Worm (Caenorhabditis elegans) whole organism, L4 larva: ENCODE measurements around the gene C17G1.2.

Experiments
- F10B5.3 ChIP-seq: sonication (generic microtip); optimal IDR thresholded peaks from 2 replicates; lab custom pipeline; 2016; ENCODE audit warnings: mild to moderate bottlenecking, missing genetic modification characterization, missing compliant biosample characterization
- F49E8.2 ChIP-seq: sonication (generic microtip); optimal IDR thresholded peaks from 2 replicates; lab custom pipeline; 2016; ENCODE audit warnings: missing compliant biosample characterization, mild to moderate bottlenecking, missing genetic modification characterization, borderline replicate concordance
- Y105C5A.15 ChIP-seq: fragments of 200-800 bp; sonication (Bioruptor generic); IDR thresholded peaks from 2 replicates; pipeline ENCODE4 v1.3.6; 2022; ENCODE audit warnings: missing genetic modification characterization, missing compliant biosample characterization
- Y48G9A.11 ChIP-seq: fragments of 200-800 bp; sonication (Bioruptor generic); IDR thresholded peaks from 2 replicates; pipeline ENCODE4 v1.3.6; 2022; ENCODE audit warnings: missing genetic modification reagents, missing genetic modification characterization, missing compliant biosample characterization
- Y5F2A.4 ChIP-seq: fragments of 200-800 bp; sonication (Bioruptor generic); optimal IDR thresholded peaks from 2 replicates; lab custom pipeline; 2018; ENCODE audit warnings: mild to moderate bottlenecking, missing genetic modification characterization, missing compliant biosample characterization
- ZK337.2 ChIP-seq: fragments of 200-800 bp; sonication (Bioruptor generic); IDR thresholded peaks from 2 replicates; pipeline ENCODE4 v1.3.6; 2022; ENCODE audit warnings: missing genetic modification reagents, missing genetic modification characterization, missing compliant biosample characterization
- ZK546.5 ChIP-seq, 2 experiments: sonication (generic microtip); optimal IDR thresholded peaks; 2 replicates each; lab custom pipeline; 2017; ENCODE audit warnings: missing biosample characterization in 2 of 2, missing genetic modification characterization in 2 of 2
- ama-1 ChIP-seq: fragments of 150-350 bp; optimal IDR thresholded peaks from 2 replicates; lab custom pipeline; 2014; ENCODE audit warnings: inconsistent platforms, mixed read lengths
- ceh-20 ChIP-seq: fragments of 200-800 bp; sonication (Bioruptor generic); IDR thresholded peaks from 2 replicates; pipeline ENCODE4 v1.3.6; 2022; ENCODE audit warnings: missing genetic modification reagents, missing genetic modification characterization, missing compliant biosample characterization
- ceh-28 ChIP-seq: fragments of 150-350 bp; optimal IDR thresholded peaks from 2 replicates; lab custom pipeline; 2014; ENCODE audit warnings: missing biosample characterization, missing genetic modification reagents, missing genetic modification characterization
- ceh-62 ChIP-seq: sonication (generic microtip); optimal IDR thresholded peaks from 2 replicates; lab custom pipeline; 2017; ENCODE audit warnings: missing biosample characterization, missing genetic modification characterization
- ceh-82 ChIP-seq: sonication (generic microtip); optimal IDR thresholded peaks from 2 replicates; lab custom pipeline; 2017; ENCODE audit warnings: missing biosample characterization, missing genetic modification characterization
- cey-2 ChIP-seq: sonication (generic microtip); optimal IDR thresholded peaks from 3 replicates; lab custom pipeline; 2017; ENCODE audit warnings: missing genetic modification characterization, mild to moderate bottlenecking, missing compliant biosample characterization, antibody characterized with exemption, borderline replicate concordance; ENCODE audit not compliant: insufficient read depth
- ctbp-1 ChIP-seq: fragments of 200-800 bp; sonication (Bioruptor generic); IDR thresholded peaks from 2 replicates; pipeline ENCODE4 v1.3.6; 2022; ENCODE audit warnings: missing genetic modification reagents, missing genetic modification characterization, missing compliant biosample characterization
- daf-12 ChIP-seq: fragments of 150-350 bp; optimal IDR thresholded peaks from 2 replicates; lab custom pipeline; 2014; ENCODE audit warnings: missing biosample characterization, missing genetic modification reagents, missing genetic modification characterization
- daf-16 ChIP-seq, 3 experiments: sonication (generic microtip); optimal IDR thresholded peaks; 2 replicates each; lab custom pipeline; 2016 to 2017; ENCODE audit warnings: missing genetic modification characterization in 3 of 3, missing genetic modification reagents in 3 of 3, mild to moderate bottlenecking in 2 of 3, missing compliant biosample characterization in 2 of 3, missing biosample characterization in 1 of 3, moderate library complexity in 1 of 3
- daf-19 ChIP-seq: fragments of 200-800 bp; sonication (Bioruptor generic); conservative IDR thresholded peaks from 2 replicates; pipeline ENCODE4 v1.3.6; 2022; ENCODE audit warnings: missing genetic modification characterization, missing compliant biosample characterization
- daf-8 ChIP-seq: fragments of 200-800 bp; sonication (Bioruptor generic); IDR thresholded peaks from 2 replicates; pipeline ENCODE4 v1.3.6; 2022; ENCODE audit warnings: missing genetic modification characterization, missing compliant biosample characterization
- dmd-6 ChIP-seq: fragments of 200-800 bp; sonication (Bioruptor generic); IDR thresholded peaks from 2 replicates; pipeline ENCODE4 v1.3.6; 2022; ENCODE audit warnings: missing genetic modification reagents, missing genetic modification characterization, missing compliant biosample characterization
- dve-1 ChIP-seq: sonication (generic microtip); optimal IDR thresholded peaks from 2 replicates; lab custom pipeline; 2017; ENCODE audit warnings: antibody characterized with exemption, mild to moderate bottlenecking, missing genetic modification characterization, missing compliant biosample characterization; ENCODE audit not compliant: insufficient read depth
- egl-27 ChIP-seq: sonication (generic microtip); optimal IDR thresholded peaks from 3 replicates; lab custom pipeline; 2017; ENCODE audit warnings: missing biosample characterization, missing genetic modification reagents, missing genetic modification characterization
- egl-43 ChIP-seq: fragments of 200-800 bp; sonication (Bioruptor generic); IDR thresholded peaks from 2 replicates; pipeline ENCODE4 v1.3.6; 2022; ENCODE audit warnings: missing genetic modification reagents, missing genetic modification characterization, missing compliant biosample characterization
- gei-8 ChIP-seq: fragments of 200-800 bp; sonication (Bioruptor generic); optimal IDR thresholded peaks from 2 replicates; lab custom pipeline; 2018; ENCODE audit warnings: mild to moderate bottlenecking, missing genetic modification characterization, missing compliant biosample characterization
- hlh-30 ChIP-seq: sonication (generic microtip); optimal IDR thresholded peaks from 2 replicates; lab custom pipeline; 2017; ENCODE audit warnings: antibody characterized with exemption, mild to moderate bottlenecking, missing genetic modification characterization, missing compliant biosample characterization; ENCODE audit not compliant: insufficient read depth
- hmg-1.1 ChIP-seq: fragments of 200-800 bp; sonication (Bioruptor generic); IDR thresholded peaks from 2 replicates; pipeline ENCODE4 v1.3.6; 2022; ENCODE audit warnings: missing genetic modification reagents, missing genetic modification characterization, missing compliant biosample characterization
- jun-1 ChIP-seq: fragments of 150-350 bp; optimal IDR thresholded peaks from 2 replicates; lab custom pipeline; 2014; ENCODE audit warnings: missing biosample characterization, missing genetic modification reagents, missing genetic modification characterization
- lin-13 ChIP-seq: fragments of 150-350 bp; optimal IDR thresholded peaks from 2 replicates; lab custom pipeline; 2014; ENCODE audit warnings: missing biosample characterization, missing genetic modification reagents, missing genetic modification characterization
- lin-15B ChIP-seq: fragments of 150-350 bp; sonication (generic microtip); optimal IDR thresholded peaks from 3 replicates; lab custom pipeline; 2014; ENCODE audit warnings: missing biosample characterization, missing genetic modification characterization
- lsy-2 ChIP-seq, 2 experiments: fragments of 150-350 bp in 1 of 2; sonication (generic microtip) in 1 of 2; optimal IDR thresholded peaks; 2 replicates each; lab custom pipeline; 2014 to 2017; ENCODE audit warnings: missing biosample characterization in 2 of 2, missing genetic modification characterization in 2 of 2
- mep-1 ChIP-seq: fragments of 150-350 bp; sonication (generic microtip); optimal IDR thresholded peaks from 3 replicates; lab custom pipeline; 2014; ENCODE audit warnings: missing biosample characterization, missing genetic modification characterization
- mes-2 ChIP-seq: sonication (generic microtip); optimal IDR thresholded peaks from 2 replicates; lab custom pipeline; 2016; ENCODE audit warnings: missing genotype, mild to moderate bottlenecking, missing genetic modification characterization, missing compliant biosample characterization; ENCODE audit not compliant: poor library complexity, severe bottlenecking
- mxl-2 ChIP-seq: fragments of 200-800 bp; sonication (Bioruptor generic); conservative IDR thresholded peaks from 2 replicates; pipeline ENCODE4 v1.3.6; 2022; ENCODE audit warnings: missing genetic modification reagents, missing genetic modification characterization, missing compliant biosample characterization
- nhr-11 ChIP-seq: fragments of 150-350 bp; optimal IDR thresholded peaks from 2 replicates; lab custom pipeline; 2014; ENCODE audit warnings: missing biosample characterization, missing genetic modification characterization
- nhr-76 ChIP-seq: fragments of 150-350 bp; optimal IDR thresholded peaks from 2 replicates; lab custom pipeline; 2014; ENCODE audit warnings: missing biosample characterization, missing genetic modification characterization
- nhr-77 ChIP-seq: fragments of 150-350 bp; optimal IDR thresholded peaks from 2 replicates; lab custom pipeline; 2014; ENCODE audit warnings: missing biosample characterization, missing genetic modification characterization
- rbr-2 ChIP-seq: sonication (generic microtip); optimal IDR thresholded peaks from 2 replicates; lab custom pipeline; 2016; ENCODE audit warnings: missing genotype, missing genetic modification characterization, missing compliant biosample characterization
- set-16 ChIP-seq: fragments of 200-800 bp; sonication (Bioruptor generic); IDR thresholded peaks from 2 replicates; pipeline ENCODE4 v1.3.6; 2022; ENCODE audit warnings: missing genetic modification reagents, missing genetic modification characterization, missing compliant biosample characterization
- skn-1 ChIP-seq: fragments of 150-350 bp; optimal IDR thresholded peaks from 2 replicates; lab custom pipeline; 2014; ENCODE audit warnings: missing biosample characterization, missing genetic modification characterization
- snpc-4 ChIP-seq: fragments of 150-350 bp; optimal IDR thresholded peaks from 2 replicates; lab custom pipeline; 2014; ENCODE audit warnings: missing biosample characterization, missing genetic modification characterization
- spr-1 ChIP-seq: sonication (generic microtip); optimal IDR thresholded peaks from 2 replicates; lab custom pipeline; 2016; ENCODE audit warnings: mild to moderate bottlenecking, missing genetic modification characterization, missing compliant biosample characterization
- unc-62 ChIP-seq, 3 experiments: fragments of 150-350 bp in 1 of 3; sonication (generic microtip); optimal IDR thresholded peaks in 2 of 3; peaks in 1 of 3; 1 replicate in 1 of 3; 2 replicates in 2 of 3; lab custom pipeline; 2014 to 2017; ENCODE audit warnings: missing biosample characterization in 3 of 3, missing genetic modification characterization in 3 of 3, missing genetic modification reagents in 3 of 3, missing genotype in 1 of 3
- zag-1 ChIP-seq: fragments of 150-350 bp; optimal IDR thresholded peaks from 2 replicates; lab custom pipeline; 2014; ENCODE audit warnings: missing biosample characterization, missing genetic modification characterization
- zfp-2 ChIP-seq: sonication (generic microtip); optimal IDR thresholded peaks from 2 replicates; lab custom pipeline; 2016; ENCODE audit warnings: mild to moderate bottlenecking, missing genetic modification characterization, missing compliant biosample characterization
- zfp-3 ChIP-seq: fragments of 200-800 bp; sonication (Bioruptor generic); conservative IDR thresholded peaks from 2 replicates; pipeline ENCODE4 v1.3.6; 2022; ENCODE audit warnings: missing genetic modification reagents, missing genetic modification characterization, missing compliant biosample characterization

Gene C17G1.2

DNA sequence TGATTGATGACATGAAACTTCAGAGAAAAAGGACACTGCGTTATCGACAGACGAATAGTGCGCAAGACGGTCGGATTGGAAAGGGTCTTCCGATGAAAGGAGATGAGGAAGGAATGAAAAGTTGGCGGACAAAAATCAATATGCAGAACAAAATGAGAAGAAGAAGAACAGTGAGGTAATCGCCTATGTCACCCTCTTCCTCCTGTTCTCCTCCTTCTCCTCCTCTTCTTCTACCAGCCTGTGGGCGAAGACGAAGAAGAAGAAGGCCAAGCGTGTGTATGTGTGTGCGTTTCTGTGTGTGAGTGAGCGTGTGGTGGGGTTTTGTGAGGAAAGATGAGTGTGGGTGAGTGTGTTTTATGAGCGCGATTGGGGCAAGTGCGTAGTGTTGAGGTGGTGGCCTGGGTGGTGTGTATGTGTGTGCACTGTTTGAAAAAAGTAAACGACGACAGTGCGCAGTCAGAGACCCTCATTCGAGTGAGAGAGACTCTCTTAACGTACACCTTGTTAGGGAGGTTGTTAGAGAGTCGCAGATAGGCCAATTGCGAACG, 10.9 kb downstream of the C17G1.2 start, which contains the start of gene tsp-21 (continued):
- peak; percentile 95 for TF ChIP-seq dve-1 (tag; lab: Kevin White, UChicago)
- peak; percentile 33 for TF ChIP-seq jun-1
- TF ChIP-seq hlh-30 (tag; lab: Kevin White, UChicago) = peak; percentile 77
- peak; percentile 79 for TF ChIP-seq rbr-2
- TF ChIP-seq mes-2 (tag; lab: Kevin White, UChicago) = peak; percentile 72
- peak in 1 of 2 experiments; percentile 100 for TF ChIP-seq unc-62 (GFP tag; optimal IDR thresholded peaks at IDR 0.05 in 1 of 2; lab: Kevin White, UChicago)
- TF ChIP-seq unc-62 (tag; optimal IDR thresholded peaks at IDR 0.05; lab: Kevin White, UChicago) = no peak
- TF ChIP-seq egl-43 = 0 out of 2 replicates have a peak, but pooled peaks have one; percentile 40
- peak; percentile 74 for TF ChIP-seq lin-13 (GFP tag; lab: Kevin White, UChicago)

DNA sequence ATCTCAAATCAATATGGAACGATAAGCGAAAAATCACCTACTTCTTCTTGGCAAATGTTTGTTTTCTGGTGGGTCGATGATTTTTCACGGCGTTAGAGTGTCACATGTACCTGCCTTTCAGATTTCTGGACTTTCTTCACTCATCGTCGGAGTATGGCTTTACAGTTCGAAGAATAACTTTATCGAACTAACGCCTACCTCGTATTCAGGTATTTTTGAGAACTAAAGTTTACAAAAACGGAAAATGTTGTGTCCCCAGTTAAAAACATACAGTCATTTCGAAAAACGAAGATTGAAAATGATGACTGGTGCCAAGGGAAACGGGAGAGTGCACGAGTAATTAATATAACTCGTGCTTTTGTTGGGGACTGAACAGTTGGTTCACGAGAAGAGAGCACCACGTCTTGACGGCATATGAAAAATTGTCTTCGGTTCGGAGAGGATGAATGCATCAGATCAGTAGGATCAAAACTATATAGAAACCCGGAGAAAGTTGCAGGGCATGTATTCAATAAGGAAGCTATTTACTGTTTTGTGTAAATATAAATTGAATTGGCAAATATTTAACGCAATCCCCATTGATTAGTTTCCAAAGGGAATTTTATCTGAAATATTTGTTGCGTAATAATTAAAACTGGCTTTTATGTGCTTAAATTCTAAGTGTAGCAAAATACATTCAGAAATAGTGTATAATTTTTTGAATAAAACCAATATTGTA, 12.1 kb downstream of the C17G1.2 start:
- no peak for TF ChIP-seq daf-16 (GFP tag; optimal IDR thresholded peaks at IDR 0.05; lab: Kevin White, UChicago)
- peak; percentile 11 for TF ChIP-seq daf-16 (tag; optimal IDR thresholded peaks at IDR 0.05; lab: Kevin White, UChicago)
- TF ChIP-seq unc-62 (GFP tag; optimal IDR thresholded peaks at IDR 0.05 in 1 of 2; lab: Kevin White, UChicago) = peak in 1 of 2 experiments; percentile 65
- TF ChIP-seq unc-62 (tag; optimal IDR thresholded peaks at IDR 0.05; lab: Kevin White, UChicago) = no peak
- peak; percentile 32 for TF ChIP-seq hlh-30 (tag; lab: Kevin White, UChicago)
- TF ChIP-seq lin-15B (tag; lab: Kevin White, UChicago) = no peak

DNA sequence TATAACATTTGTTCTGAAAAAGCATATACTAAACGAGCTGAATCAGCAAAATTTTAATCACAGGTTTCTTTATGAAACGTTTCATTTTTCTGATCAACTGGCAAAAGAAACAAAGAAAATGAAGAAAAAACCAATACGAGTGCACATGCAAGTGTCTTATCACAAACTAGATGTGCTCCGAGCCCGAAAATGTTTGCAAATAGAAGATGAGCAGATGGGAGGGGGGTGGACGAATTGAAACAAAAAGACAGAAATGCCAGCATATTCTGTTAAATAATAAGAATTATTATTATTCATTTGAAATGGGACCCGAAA, 12.6 kb downstream of the C17G1.2 start:
- TF ChIP-seq daf-19 (GFP tag; lab: Robert Waterston, UW) (no peak), nhr-76 (tag; lab: Kevin White, UChicago) (no peak), mxl-2 (GFP tag; lab: Robert Waterston, UW) (no peak), daf-8 (GFP tag; lab: Robert Waterston, UW) (no peak), zag-1 (no peak), spr-1 (tag; lab: Kevin White, UChicago) (no peak), ZK546.5 (tag; optimal IDR thresholded peaks at IDR 0.05; lab: Kevin White, UChicago) (no peak), Y48G9A.11 (GFP tag; lab: Robert Waterston, UW) (no peak), gei-8 (GFP tag; lab: Kevin White, UChicago) (no peak), zfp-3 (GFP tag; lab: Robert Waterston, UW) (no peak), nhr-77 (tag; lab: Kevin White, UChicago) (no peak), lin-15B (tag; lab: Kevin White, UChicago) (no peak), ZK337.2 (no peak), rbr-2 (no peak), ama-1 (lab: Kevin White, UChicago) (no peak), F10B5.3 (tag; lab: Kevin White, UChicago) (no peak), ceh-62 (tag; lab: Kevin White, UChicago) (no peak), F49E8.2 (tag; lab: Kevin White, UChicago) (no peak), mep-1 (tag; lab: Kevin White, UChicago) (peak; percentile 4), ceh-28 (no peak), cey-2 (tag; lab: Kevin White, UChicago) (no peak), hmg-1.1 (no peak), nhr-11 (tag; lab: Kevin White, UChicago) (no peak), skn-1 (tag; lab: Kevin White, UChicago) (no peak), daf-12 (tag; lab: Kevin White, UChicago) (no peak), egl-27 (tag; lab: Kevin White, UChicago) (no peak), ceh-82 (tag; lab: Kevin White, UChicago) (no peak), zfp-2 (no peak), set-16 (no peak), dmd-6 (no peak), Y5F2A.4 (GFP tag; lab: Kevin White, UChicago) (no peak), daf-16 (GFP tag; optimal IDR thresholded peaks at IDR 0.05; lab: Kevin White, UChicago) (no peak), daf-16 (tag; optimal IDR thresholded peaks at IDR 0.05; lab: Kevin White, UChicago) (peak; percentile 44), snpc-4 (tag; lab: Kevin White, UChicago) (no peak), ceh-20 (no peak), lsy-2 (tag; optimal IDR thresholded peaks at IDR 0.05; lab: Kevin White, UChicago) (no peak), Y105C5A.15 (no peak), ctbp-1 (GFP tag; lab: Robert Waterston, UW) (no peak)
